Worm (Caenorhabditis elegans) whole organism, L4/young adult: ENCODE results near the gene srd-44.

Source experiments
- W03F9.2 ChIP-seq: fragments of 150-350 bp; optimal IDR thresholded peaks from 2 replicates; lab custom pipeline; 2014; ENCODE audit warnings: missing biosample characterization, missing genetic modification characterization
- dao-5 ChIP-seq: sonication (generic microtip); optimal IDR thresholded peaks from 2 replicates; lab custom pipeline; 2016; ENCODE audit warnings: missing genotype, missing genetic modification characterization, moderate library complexity, missing compliant biosample characterization
- him-1 ChIP-seq: sonication (generic microtip); optimal IDR thresholded peaks from 2 replicates; lab custom pipeline; 2016; ENCODE audit warnings: missing genotype, missing genetic modification reagents, missing genetic modification characterization, missing compliant biosample characterization

ce11 chrX:12299834-12300233 is 38.4 kb upstream of the srd-44 start, which contains the start of gene W06D11.5:
- no peak for TF ChIP-seq dao-5 (tag; lab: Kevin White, UChicago)
- TF ChIP-seq him-1 (tag; lab: Kevin White, UChicago) = no peak
- no peak for TF ChIP-seq W03F9.2 (tag; lab: Kevin White, UChicago)
